Worm (Caenorhabditis elegans) whole organism, mixed stage, embryonic: Measurements from ENCODE around the gene acdh-12.

Experiments
- blmp-1 ChIP-seq: fragments of 150-350 bp; optimal IDR thresholded peaks from 2 replicates; lab custom pipeline; 2014; ENCODE audit warnings: missing biosample characterization, missing genetic modification characterization
- lin-13 ChIP-seq: fragments of 150-350 bp; optimal IDR thresholded peaks from 2 replicates; lab custom pipeline; 2014; ENCODE audit warnings: missing biosample characterization, missing genetic modification characterization
- pha-4 ChIP-seq: fragments of 150-350 bp; optimal IDR thresholded peaks from 2 replicates; lab custom pipeline; 2018; ENCODE audit warnings: missing biosample characterization, missing genetic modification reagents, missing genetic modification characterization

- TF ChIP-seq lin-13 (tag; lab: Kevin White, UChicago) (no peak), blmp-1 (no peak), pha-4 (tag; lab: Kevin White, UChicago) (no peak)
Measured at ce11 chrII:7171305-7171998, 24.0 kb downstream of the acdh-12 start, which contains the start of gene dyf-13.
